Worm (Caenorhabditis elegans) whole organism, L3 larva: Measurements from ENCODE around the gene lgc-10.

Experiments used
- ZK546.5 ChIP-seq: sonication (generic microtip); optimal IDR thresholded peaks from 2 replicates; lab custom pipeline; 2017; ENCODE audit warnings: missing biosample characterization, missing genetic modification characterization
- aly-2 ChIP-seq: fragments of 150-350 bp; optimal IDR thresholded peaks from 2 replicates; lab custom pipeline; 2014; ENCODE audit warnings: missing biosample characterization, missing genetic modification characterization
- ama-1 ChIP-seq: fragments of 150-350 bp; optimal IDR thresholded peaks from 2 replicates; lab custom pipeline; 2018
- ceh-16 ChIP-seq: sonication (generic microtip); optimal IDR thresholded peaks from 2 replicates; lab custom pipeline; 2017; ENCODE audit warnings: missing biosample characterization, missing genetic modification characterization
- ceh-82 ChIP-seq: fragments of 150-350 bp; optimal IDR thresholded peaks from 2 replicates; lab custom pipeline; 2014; ENCODE audit warnings: missing biosample characterization, missing genetic modification characterization
- pha-4 ChIP-seq: fragments of 150-350 bp; optimal IDR thresholded peaks from 2 replicates; lab custom pipeline; 2014; ENCODE audit warnings: missing biosample characterization, missing genetic modification reagents, missing genetic modification characterization

ce11 chrIV:6438051-6438450 is 19.3 kb downstream of the lgc-10 start, which contains the start of gene dlc-5:
- TF ChIP-seq ceh-16 (no peak), aly-2 (tag; lab: Kevin White, UChicago) (no peak), ZK546.5 (tag; lab: Kevin White, UChicago) (no peak), pha-4 (peak; percentile 57), ceh-82 (tag; lab: Kevin White, UChicago) (no peak), ama-1 (lab: Kevin White, UChicago) (no peak)
